Fruit fly (Drosophila melanogaster) whole organism, prepupa: ENCODE data around the gene snky.

ENCODE experiments used
- Blimp-1 ChIP-seq: fragments of 200-800 bp; sonication (Bioruptor generic); optimal IDR thresholded peaks from 3 replicates; lab custom pipeline; 2017; ENCODE audit warnings: missing biosample characterization, missing genetic modification characterization, mild to moderate bottlenecking, moderate library complexity, missing genetic modification reagents
- CG3032 ChIP-seq: fragments of 200-800 bp; optimal IDR thresholded peaks from 2 replicates; lab custom pipeline; 2019; ENCODE audit warnings: missing biosample characterization, mild to moderate bottlenecking, missing genetic modification characterization, moderate library complexity
- CG32006 ChIP-seq: fragments of 200-800 bp; sonication (Bioruptor generic); optimal IDR thresholded peaks from 3 replicates; lab custom pipeline; 2017; ENCODE audit warnings: missing biosample characterization, mild to moderate bottlenecking, missing genetic modification characterization
- Gug ChIP-seq: fragments of 200-800 bp; sonication (Bioruptor generic); IDR thresholded peaks from 2 replicates; pipeline ENCODE4 v1.3.6; 2022; ENCODE audit warnings: missing biosample characterization, missing genetic modification characterization
- Hr39 ChIP-seq: fragments of 200-800 bp; sonication (Bioruptor generic); optimal IDR thresholded peaks from 2 replicates; lab custom pipeline; 2016; ENCODE audit warnings: missing biosample characterization, missing genetic modification characterization
- salr ChIP-seq, 2 experiments: fragments of 200-800 bp; sonication (Bioruptor generic); optimal IDR thresholded peaks; 3 replicates each; lab custom pipeline; 2016 to 2018; ENCODE audit warnings: missing biosample characterization in 2 of 2, missing genetic modification characterization in 2 of 2, mild to moderate bottlenecking in 1 of 2
- svp ChIP-seq: fragments of 200-800 bp; sonication (Bioruptor generic); peaks from one replicate; lab custom pipeline; 2016; ENCODE audit warnings: missing biosample characterization, missing genetic modification characterization
- topi ChIP-seq: fragments of 200-800 bp; sonication (Bioruptor generic); optimal IDR thresholded peaks from 3 replicates; lab custom pipeline; 2016; ENCODE audit warnings: missing biosample characterization, missing genetic modification characterization

DNA sequence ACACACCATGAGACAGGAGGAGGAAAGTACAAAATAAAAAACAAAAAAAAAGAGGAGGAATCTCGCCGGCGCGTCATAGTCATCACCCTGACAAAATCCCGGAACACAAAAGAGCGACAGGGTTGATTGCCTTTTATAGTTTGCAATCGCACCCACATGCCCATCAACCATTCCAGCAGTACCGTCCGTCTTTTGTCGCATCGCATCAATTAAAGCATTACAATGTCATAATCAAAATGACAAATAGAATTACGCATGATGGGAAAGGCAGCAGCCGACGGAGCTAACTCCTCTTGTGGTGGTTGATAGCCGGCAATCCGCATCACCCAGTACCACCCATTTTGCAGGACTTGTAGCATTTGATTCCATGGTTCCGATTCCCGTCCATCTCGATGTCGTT is 36.9 kb upstream of the snky start:
- TF ChIP-seq salr (GFP tag; optimal IDR thresholded peaks at IDR 0.05; lab: Kevin White, UChicago) (no peak), Blimp-1 (GFP tag; lab: Kevin White, UChicago) (no peak), Hr39 (GFP tag; lab: Kevin White, UChicago) (no peak), svp (GFP tag; lab: Kevin White, UChicago) (no peak), Gug (GFP tag; lab: Robert Waterston, UW) (no peak), topi (GFP tag; lab: Kevin White, UChicago) (no peak), CG3032 (no peak), CG32006 (GFP tag; lab: Kevin White, UChicago) (no peak)
